Fruit fly (Drosophila melanogaster) S2 (cell line): ENCODE results near the gene to.

Experiments
- CG8478 ChIP-seq: fragments of >200 bp; optimal IDR thresholded peaks from 2 replicates; lab custom pipeline; 2018
- CTCF ChIP-seq, 2 experiments: fragments of >200 bp; optimal IDR thresholded peaks; 2 replicates each; lab custom pipeline; 2018

DNA sequence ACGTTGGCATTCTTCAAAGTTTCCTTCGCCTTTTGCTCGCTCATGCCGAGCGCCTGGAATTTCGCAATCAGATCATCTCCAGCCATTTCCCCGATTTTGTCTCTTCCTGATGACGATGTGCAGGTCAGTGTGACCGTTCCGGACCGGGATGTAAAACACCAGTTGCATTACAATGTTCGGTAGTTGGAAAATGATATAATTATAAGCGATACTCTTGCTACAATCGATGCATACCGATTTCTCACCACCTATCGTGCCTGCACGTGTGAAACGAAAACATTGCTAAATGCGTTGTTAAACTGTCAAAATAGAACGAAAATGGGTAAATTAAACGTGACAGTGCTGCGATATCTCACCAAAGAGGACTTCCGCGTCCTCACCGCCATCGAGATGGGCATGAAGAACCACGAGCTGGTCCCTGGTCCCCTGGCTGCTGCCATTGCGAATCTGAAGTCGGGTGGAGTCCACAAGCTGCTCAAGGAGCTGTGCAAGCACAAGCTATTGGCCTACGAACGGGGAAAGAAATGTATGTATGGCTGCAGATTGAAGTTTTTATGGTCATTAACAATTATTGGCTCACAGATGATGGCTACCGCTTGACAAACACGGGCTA, 25.7 kb downstream of the to start, which contains the start of the genes GlnRS and RIOK2:
- TF ChIP-seq CTCF (optimal IDR thresholded peaks at IDR 0.05; lab: Kevin White, UChicago): peak; percentile 0 to 51
- TF ChIP-seq CG8478 (lab: Kevin White, UChicago): no peak
